Fruit fly (Drosophila melanogaster): ENCODE results near the gene CG43076.

CG43076 gene

dm6 chrX:15235252-15235651 lies 11.9 kb upstream of the CG43076 start:
- TF ChIP-seq dac (GFP tag; optimal IDR thresholded peaks at IDR 0.05) (no peak), CG32006 (GFP tag; optimal IDR thresholded peaks at IDR 0.05) (no peak), pdm3 (GFP tag; optimal IDR thresholded peaks at IDR 0.05) (no peak), Sox15 (GFP tag; optimal IDR thresholded peaks at IDR 0.05) (no peak), Eip78C (GFP tag) (peak; percentile 58), Ets96B (tag; optimal IDR thresholded peaks at IDR 0.05) (no peak), cyc (GFP tag; optimal IDR thresholded peaks at IDR 0.05) (no peak), CG6792 (GFP tag; optimal IDR thresholded peaks at IDR 0.05) (peak; percentile 2), svp (GFP tag) (peak; percentile 63), CG11294 (GFP tag; IDR thresholded peaks at IDR 0.05) (no peak), topi (GFP tag; optimal IDR thresholded peaks at IDR 0.05) (no peak), CG6163 (GFP tag; IDR thresholded peaks at IDR 0.05) (0 out of 3 replicates have a peak, but pooled peaks have one; percentile 23), Lpt (GFP tag; optimal IDR thresholded peaks at IDR 0.05) (no peak), OdsH (GFP tag; optimal IDR thresholded peaks at IDR 0.05) (peak; percentile 4), net (GFP tag; optimal IDR thresholded peaks at IDR 0.05) (no peak), CG8319 (GFP tag; optimal IDR thresholded peaks at IDR 0.05) (no peak)

- TF ChIP-seq lz (GFP tag; optimal IDR thresholded peaks at IDR 0.05) (no peak), CG6854 (GFP tag; optimal IDR thresholded peaks at IDR 0.05) (no peak), CG11294 (GFP tag; IDR thresholded peaks at IDR 0.05) (no peak), svp (GFP tag) (no peak), net (GFP tag; optimal IDR thresholded peaks at IDR 0.05) (no peak), CG6808 (GFP tag; optimal IDR thresholded peaks at IDR 0.05) (no peak), CG4318 (GFP tag; optimal IDR thresholded peaks at IDR 0.05) (no peak), Ets21C (GFP tag; optimal IDR thresholded peaks at IDR 0.05) (no peak), Sox102F (GFP tag; optimal IDR thresholded peaks at IDR 0.05) (no peak), dac (GFP tag; optimal IDR thresholded peaks at IDR 0.05) (no peak), CG10631 (GFP tag; optimal IDR thresholded peaks at IDR 0.05) (no peak), ss (GFP tag; optimal IDR thresholded peaks at IDR 0.05) (no peak), esn (GFP tag; optimal IDR thresholded peaks at IDR 0.05) (no peak), CG8632 (GFP tag; optimal IDR thresholded peaks at IDR 0.05) (no peak), CG3032 (tag; optimal IDR thresholded peaks at IDR 0.05) (no peak), CG11762 (GFP tag; optimal IDR thresholded peaks at IDR 0.05; ENCODE audit: insufficient read depth) (no peak), eg (GFP tag; IDR thresholded peaks at IDR 0.05) (no peak), CG6276 (GFP tag; optimal IDR thresholded peaks at IDR 0.05) (no peak)
These were observed 6.4 kb upstream of the CG43076 start, which contains the start of gene CG9101 for dm6 chrX:15229775-15230174. Gene CG9101 (minus strand): TSS chrX:15229875.

dm6 chrX:15221076-15221475 lies 2.3 kb downstream of the CG43076 start, which contains the start of gene CG43075:
Gene CG43075 (minus strand): TSS chrX:15221176.
- no peak for TF ChIP-seq topi (GFP tag; optimal IDR thresholded peaks at IDR 0.05)
- no peak for TF ChIP-seq Sox15 (GFP tag; optimal IDR thresholded peaks at IDR 0.05)
- TF ChIP-seq acj6 (GFP tag; optimal IDR thresholded peaks at IDR 0.05): no peak
- TF ChIP-seq Hr38 (GFP tag; optimal IDR thresholded peaks at IDR 0.05): no peak
- TF ChIP-seq Blimp-1 (GFP tag; optimal IDR thresholded peaks at IDR 0.05): no peak
- TF ChIP-seq CG6163 (GFP tag; IDR thresholded peaks at IDR 0.05): no peak
- TF ChIP-seq CG6792 (GFP tag; optimal IDR thresholded peaks at IDR 0.05): no peak
- TF ChIP-seq CG6854 (GFP tag; optimal IDR thresholded peaks at IDR 0.05): no peak
- no peak for TF ChIP-seq CG4318 (GFP tag; optimal IDR thresholded peaks at IDR 0.05)
- TF ChIP-seq Ets21C (GFP tag; optimal IDR thresholded peaks at IDR 0.05): no peak
- TF ChIP-seq Hr39 (GFP tag; optimal IDR thresholded peaks at IDR 0.05): no peak
- no peak for TF ChIP-seq CG3919 (GFP tag; optimal IDR thresholded peaks at IDR 0.05)

DNA sequence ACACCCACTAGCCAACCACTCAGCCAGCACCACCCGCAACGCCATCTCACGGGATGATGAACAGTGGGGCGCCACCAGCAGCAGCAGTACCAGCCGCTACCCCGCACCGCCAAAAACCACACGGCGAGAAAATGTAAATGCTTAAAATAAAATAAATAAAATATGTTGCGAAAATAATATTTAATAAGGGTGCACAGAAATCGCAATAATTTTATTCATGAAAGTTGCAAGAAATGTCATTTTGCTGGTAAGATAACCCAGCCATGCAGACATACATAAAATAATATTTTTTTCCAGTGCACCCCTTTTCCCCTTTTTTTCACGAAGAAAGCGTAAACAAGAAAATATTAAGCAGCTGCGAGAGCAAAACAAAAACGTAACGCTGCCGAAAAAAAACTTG lies 7.3 kb downstream of the CG43076 start:
- TF ChIP-seq achi (GFP tag; optimal IDR thresholded peaks at IDR 0.05): peak; percentile 14
- peak; percentile 59 for TF ChIP-seq svp (GFP tag)
- TF ChIP-seq Hr39 (GFP tag; optimal IDR thresholded peaks at IDR 0.05): peak; percentile 5
- no peak for TF ChIP-seq net (GFP tag; optimal IDR thresholded peaks at IDR 0.05)
- peak; percentile 21 for TF ChIP-seq Met (GFP tag; optimal IDR thresholded peaks at IDR 0.05)
- no peak for TF ChIP-seq cyc (GFP tag; optimal IDR thresholded peaks at IDR 0.05)
- TF ChIP-seq CG32006 (GFP tag; optimal IDR thresholded peaks at IDR 0.05): peak; percentile 29
- peak; percentile 50 for TF ChIP-seq Eip78C (GFP tag)
- TF ChIP-seq CG34406 (GFP tag; optimal IDR thresholded peaks at IDR 0.05): peak; percentile 9
- TF ChIP-seq topi (GFP tag; optimal IDR thresholded peaks at IDR 0.05): no peak
- no peak for TF ChIP-seq CG8632 (GFP tag; optimal IDR thresholded peaks at IDR 0.05)
- TF ChIP-seq eg (GFP tag; IDR thresholded peaks at IDR 0.05): peak; percentile 16; the same call in 1 of the 3 replicates
- TF ChIP-seq OdsH (GFP tag; optimal IDR thresholded peaks at IDR 0.05): peak; percentile 11
- 0 out of 3 replicates have a peak, but pooled peaks have one; percentile 16 for TF ChIP-seq CG8119 (GFP tag; IDR thresholded peaks at IDR 0.05)

Measured in whole organism, prepupa.